Worm (Caenorhabditis elegans): ENCODE measurements around the gene ZC477.4.

ZC477.4 gene

ce11 chrIV:7095396-7095964 lies 3.1 kb downstream of the ZC477.4 start (continued):
- TF ChIP-seq pqm-1 (tag; optimal IDR thresholded peaks at IDR 0.05) (no peak), hif-1 (tag; optimal IDR thresholded peaks at IDR 0.05) (no peak), rbr-2 (tag; optimal IDR thresholded peaks at IDR 0.05) (no peak), ceh-32 (tag; optimal IDR thresholded peaks at IDR 0.05; ENCODE audit: poor library complexity) (no peak), hlh-11 (tag; optimal IDR thresholded peaks at IDR 0.05) (peak; percentile 12), ZK337.2 (GFP tag; IDR thresholded peaks at IDR 0.05) (no peak), dmd-6 (GFP tag; IDR thresholded peaks at IDR 0.05) (no peak), ceh-28 (tag; optimal IDR thresholded peaks at IDR 0.05) (no peak), ceh-62 (tag; optimal IDR thresholded peaks at IDR 0.05) (no peak), dmd-8 (GFP tag; IDR thresholded peaks at IDR 0.05) (no peak), duxl-1 (tag; optimal IDR thresholded peaks at IDR 0.05; ENCODE audit: poor library complexity) (no peak), nhr-42 (GFP tag; IDR thresholded peaks at IDR 0.05) (no peak), daf-19 (GFP tag; conservative IDR thresholded peaks at IDR 0.05) (no peak), lin-38 (GFP tag; IDR thresholded peaks at IDR 0.05) (no peak), hmg-1.1 (GFP tag; IDR thresholded peaks at IDR 0.05) (no peak), mdt-29 (GFP tag; IDR thresholded peaks at IDR 0.05) (no peak), nhr-25 (tag; optimal IDR thresholded peaks at IDR 0.05; ENCODE audit: borderline replicate concordance, insufficient read depth) (no peak), nhr-111 (GFP tag; optimal IDR thresholded peaks at IDR 0.05) (no peak), ces-1 (GFP tag; optimal IDR thresholded peaks at IDR 0.05) (no peak), aly-2 (tag; optimal IDR thresholded peaks at IDR 0.05) (no peak), unc-62 (GFP tag; optimal IDR thresholded peaks at IDR 0.05 in 1 of 2) (peak in 1 of 2 experiments; percentile 67), unc-62 (tag; optimal IDR thresholded peaks at IDR 0.05) (no peak), aha-1 (tag) (peak; percentile 24), unc-130 (GFP tag; optimal IDR thresholded peaks at IDR 0.05) (no peak), tag-97 (GFP tag; IDR thresholded peaks at IDR 0.05) (no peak), snpc-4 (tag; optimal IDR thresholded peaks at IDR 0.05) (no peak), nhr-11 (tag; optimal IDR thresholded peaks at IDR 0.05) (peak; percentile 36)

- TF ChIP-seq nhr-28 (tag; optimal IDR thresholded peaks at IDR 0.05): peak; percentile 5
- TF ChIP-seq ZK337.2 (GFP tag; IDR thresholded peaks at IDR 0.05): no peak
- TF ChIP-seq dve-1 (tag; optimal IDR thresholded peaks at IDR 0.05; ENCODE audit: insufficient read depth): peak; percentile 26
- TF ChIP-seq daf-16 (GFP tag; optimal IDR thresholded peaks at IDR 0.05): no peak
- peak; percentile 96 for TF ChIP-seq daf-16 (tag; optimal IDR thresholded peaks at IDR 0.05)
- TF ChIP-seq pqm-1 (tag; optimal IDR thresholded peaks at IDR 0.05): peak; percentile 82
Observed at ce11 chrIV:7094216-7094758, 4.3 kb downstream of the ZC477.4 start, which contains the start of gene deb-1. TSS of gene deb-1 (minus strand) at chrIV:7094266.

ce11 chrIV:7084632-7085160 lies 13.9 kb downstream of the ZC477.4 start, which contains the start of gene rps-4:
TSS of gene rps-4 (minus strand) at chrIV:7084682.
- peak; percentile 89 for TF ChIP-seq mep-1 (tag; optimal IDR thresholded peaks at IDR 0.05)
- 0 out of 2 replicates have a peak, but pooled peaks have one; percentile 38 for TF ChIP-seq ZK337.2 (GFP tag; IDR thresholded peaks at IDR 0.05)
- TF ChIP-seq sdz-12 (GFP tag; optimal IDR thresholded peaks at IDR 0.05): no peak
- TF ChIP-seq lin-38 (GFP tag; IDR thresholded peaks at IDR 0.05): peak; percentile 97
- TF ChIP-seq lin-15B (tag; optimal IDR thresholded peaks at IDR 0.05): peak; percentile 74
- no peak for TF ChIP-seq snpc-4 (tag; optimal IDR thresholded peaks at IDR 0.05)
- peak; percentile 93 for TF ChIP-seq mes-2 (tag; optimal IDR thresholded peaks at IDR 0.05; ENCODE audit: poor library complexity, severe bottlenecking)
- no peak for TF ChIP-seq spr-3 (GFP tag; optimal IDR thresholded peaks at IDR 0.05)
- no peak for TF ChIP-seq zip-11 (GFP tag; IDR thresholded peaks at IDR 0.05)
- TF ChIP-seq zag-1 (tag; optimal IDR thresholded peaks at IDR 0.05): no peak
- 0 out of 2 replicates have a peak, but pooled peaks have one; percentile 66 for TF ChIP-seq nhr-42 (GFP tag; IDR thresholded peaks at IDR 0.05)
- no peak for TF ChIP-seq fos-1 (tag; optimal IDR thresholded peaks at IDR 0.05)
- 0 out of 2 replicates have a peak, but pooled peaks have one; percentile 46 for TF ChIP-seq Y48G9A.11 (GFP tag; IDR thresholded peaks at IDR 0.05)
- peak; percentile 66 for TF ChIP-seq mdt-29 (GFP tag; IDR thresholded peaks at IDR 0.05)
- TF ChIP-seq nhr-111 (GFP tag; optimal IDR thresholded peaks at IDR 0.05): no peak
- TF ChIP-seq zfp-2 (tag; optimal IDR thresholded peaks at IDR 0.05): peak; percentile 51
- TF ChIP-seq hlh-11 (tag; optimal IDR thresholded peaks at IDR 0.05): peak; percentile 91
- TF ChIP-seq T20F7.1 (GFP tag; optimal IDR thresholded peaks at IDR 0.05): peak; percentile 87
- TF ChIP-seq arid-1 (GFP tag; conservative IDR thresholded peaks at IDR 0.05): peak; percentile 58; the same call in 1 of the 2 replicates
- TF ChIP-seq nhr-10 (tag; optimal IDR thresholded peaks at IDR 0.05): no peak
- TF ChIP-seq nhr-48 (tag; optimal IDR thresholded peaks at IDR 0.05): peak; percentile 53
- TF ChIP-seq D1046.2 (GFP tag; IDR thresholded peaks at IDR 0.05): 0 out of 2 replicates have a peak, but pooled peaks have one; percentile 36
- TF ChIP-seq aly-2 (tag; optimal IDR thresholded peaks at IDR 0.05): no peak
- TF ChIP-seq dmd-8 (GFP tag; IDR thresholded peaks at IDR 0.05): no peak

Data from whole organism, L4 larva.